Fruit fly (Drosophila melanogaster): ENCODE results near the gene mus302.
A peak's percentile ranks its signal among the peaks of the same experiment; 100 is the strongest.

The mus302 gene

dm6 chr3L:16768001-16768652 is 11.4 kb downstream of the mus302 start:
- TF ChIP-seq CG10631 (GFP tag; optimal IDR thresholded peaks at IDR 0.05) (peak; percentile 18), Smox (GFP tag; optimal IDR thresholded peaks at IDR 0.05) (no peak), eg (GFP tag; IDR thresholded peaks at IDR 0.05) (0 out of 3 replicates have a peak, but pooled peaks have one; percentile 38), Eip78C (GFP tag) (peak; percentile 68), fkh (GFP tag; optimal IDR thresholded peaks at IDR 0.05) (peak; percentile 52), CG6163 (GFP tag; IDR thresholded peaks at IDR 0.05) (no peak), Ets96B (tag; optimal IDR thresholded peaks at IDR 0.05) (peak; percentile 23), acj6 (GFP tag; optimal IDR thresholded peaks at IDR 0.05) (peak; percentile 11), CG3919 (GFP tag; optimal IDR thresholded peaks at IDR 0.05) (peak; percentile 4)

dm6 chr3L:16766901-16767300 is 12.6 kb downstream of the mus302 start:
- TF ChIP-seq CG6792 (GFP tag; optimal IDR thresholded peaks at IDR 0.05) (no peak), Hr39 (GFP tag; optimal IDR thresholded peaks at IDR 0.05) (no peak), Smox (GFP tag; optimal IDR thresholded peaks at IDR 0.05) (no peak), topi (GFP tag; optimal IDR thresholded peaks at IDR 0.05) (no peak)

dm6 chr3L:16765647-16766628 is 13.6 kb downstream of the mus302 start, which contains the start of gene Nrt:
Gene Nrt, plus strand, starts transcription at chr3L:16766072.
- TF ChIP-seq CG6808 (GFP tag; optimal IDR thresholded peaks at IDR 0.05) (peak; percentile 76), CG7368 (GFP tag; optimal IDR thresholded peaks at IDR 0.05) (peak; percentile 23), CG10669 (GFP tag; optimal IDR thresholded peaks at IDR 0.05) (peak; percentile 52), Sox15 (GFP tag; optimal IDR thresholded peaks at IDR 0.05) (no peak), CG6163 (GFP tag; IDR thresholded peaks at IDR 0.05) (peak; percentile 63; the same call in 2 of the 3 replicates), OdsH (GFP tag; optimal IDR thresholded peaks at IDR 0.05) (peak; percentile 55), salr (GFP tag; optimal IDR thresholded peaks at IDR 0.05) (peak in 1 of 2 experiments; percentile 68), Eip93F (GFP tag; optimal IDR thresholded peaks at IDR 0.05) (no peak), CG34406 (GFP tag; optimal IDR thresholded peaks at IDR 0.05) (peak; percentile 52), svp (GFP tag) (no peak), Hr4 (GFP tag; optimal IDR thresholded peaks at IDR 0.05) (peak; percentile 60), dac (GFP tag; optimal IDR thresholded peaks at IDR 0.05) (no peak), Eip78C (GFP tag) (peak; percentile 93), topi (GFP tag; optimal IDR thresholded peaks at IDR 0.05) (peak; percentile 25), CG15336 (GFP tag; IDR thresholded peaks at IDR 0.05) (peak; percentile 75), CG11902 (GFP tag; optimal IDR thresholded peaks at IDR 0.05) (no peak), pdm3 (GFP tag; optimal IDR thresholded peaks at IDR 0.05) (peak; percentile 47), cyc (GFP tag; optimal IDR thresholded peaks at IDR 0.05) (peak; percentile 4), CG3032 (tag; optimal IDR thresholded peaks at IDR 0.05) (peak; percentile 50), CG1621 (tag; optimal IDR thresholded peaks at IDR 0.05) (peak; percentile 18), CG9139 (GFP tag; optimal IDR thresholded peaks at IDR 0.05) (peak; percentile 62), acj6 (GFP tag; optimal IDR thresholded peaks at IDR 0.05) (peak; percentile 59), Ets21C (GFP tag; optimal IDR thresholded peaks at IDR 0.05) (no peak), CG8319 (GFP tag; optimal IDR thresholded peaks at IDR 0.05) (no peak), CG16779 (tag; optimal IDR thresholded peaks at IDR 0.05) (peak; percentile 43), Gug (GFP tag; IDR thresholded peaks at IDR 0.05) (no peak), eg (GFP tag; IDR thresholded peaks at IDR 0.05) (peak; percentile 58; the same call in 1 of the 3 replicates), Hr38 (GFP tag; optimal IDR thresholded peaks at IDR 0.05) (no peak), esn (GFP tag; optimal IDR thresholded peaks at IDR 0.05) (peak; percentile 66), CG11294 (GFP tag; IDR thresholded peaks at IDR 0.05) (0 out of 2 replicates have a peak, but pooled peaks have one; percentile 7), net (GFP tag; optimal IDR thresholded peaks at IDR 0.05) (peak; percentile 61), CG11762 (GFP tag; optimal IDR thresholded peaks at IDR 0.05; ENCODE audit: insufficient read depth) (peak; percentile 8), fd59A (GFP tag; optimal IDR thresholded peaks at IDR 0.05) (no peak), CG8632 (GFP tag; optimal IDR thresholded peaks at IDR 0.05) (peak; percentile 48), CG6854 (GFP tag; optimal IDR thresholded peaks at IDR 0.05) (peak; percentile 43), CG31627 (GFP tag; optimal IDR thresholded peaks at IDR 0.05) (no peak), ss (GFP tag; optimal IDR thresholded peaks at IDR 0.05) (peak; percentile 67 to 77)

Data from whole organism, prepupa.